Worm (Caenorhabditis elegans) whole organism, young adult: ENCODE data around the gene comt-3.

Source experiments
- B0019.2 ChIP-seq: fragments of 200-800 bp; sonication (Bioruptor generic); conservative IDR thresholded peaks from 2 replicates; pipeline ENCODE4 v1.3.6; 2022; ENCODE audit warnings: missing genetic modification reagents, missing genetic modification characterization, missing compliant biosample characterization
- B0336.3 ChIP-seq: fragments of 200-800 bp; sonication (Bioruptor generic); IDR thresholded peaks from 2 replicates; pipeline ENCODE4 v1.3.6; 2022; ENCODE audit warnings: missing genetic modification characterization, missing compliant biosample characterization
- F23B12.7 ChIP-seq: sonication (generic microtip); optimal IDR thresholded peaks from 2 replicates; lab custom pipeline; 2017; ENCODE audit warnings: missing genetic modification characterization, mild to moderate bottlenecking, missing compliant biosample characterization, antibody characterized with exemption, moderate library complexity; ENCODE audit not compliant: insufficient read depth
- F33H1.4 ChIP-seq: fragments of 200-800 bp; sonication (Bioruptor generic); IDR thresholded peaks from 2 replicates; pipeline ENCODE4 v1.3.6; 2022; ENCODE audit warnings: missing genetic modification reagents, missing genetic modification characterization, missing compliant biosample characterization
- F55B11.4 ChIP-seq: sonication (generic microtip); optimal IDR thresholded peaks from 2 replicates; lab custom pipeline; 2016; ENCODE audit warnings: missing compliant biosample characterization, missing genetic modification characterization, borderline replicate concordance; ENCODE audit not compliant: insufficient read depth
- Y53G8AR.9 ChIP-seq: fragments of 200-800 bp; sonication (Bioruptor generic); conservative IDR thresholded peaks from 2 replicates; pipeline ENCODE4 v1.3.6; 2022; ENCODE audit warnings: missing genetic modification reagents, missing genetic modification characterization, missing compliant biosample characterization
- aptf-2 ChIP-seq: fragments of 200-800 bp; sonication (Bioruptor generic); conservative IDR thresholded peaks from 2 replicates; pipeline ENCODE4 v1.3.6; 2022; ENCODE audit warnings: missing genetic modification reagents, missing genetic modification characterization, missing compliant biosample characterization
- attf-6 ChIP-seq: fragments of 200-800 bp; sonication (Bioruptor generic); IDR thresholded peaks from 2 replicates; pipeline ENCODE4 v1.3.6; 2022; ENCODE audit warnings: missing genetic modification reagents, missing genetic modification characterization, missing compliant biosample characterization
- ccch-3 ChIP-seq: fragments of 200-800 bp; sonication (Bioruptor generic); optimal IDR thresholded peaks from 2 replicates; lab custom pipeline; 2018; ENCODE audit warnings: mild to moderate bottlenecking, missing genetic modification characterization, missing compliant biosample characterization
- ceh-100 ChIP-seq: fragments of 200-800 bp; sonication (Bioruptor generic); IDR thresholded peaks from 2 replicates; pipeline ENCODE4 v1.3.6; 2022; ENCODE audit warnings: missing genetic modification reagents, missing genetic modification characterization, missing compliant biosample characterization
- ceh-40 ChIP-seq: fragments of 200-800 bp; sonication (Bioruptor generic); IDR thresholded peaks from 2 replicates; pipeline ENCODE4 v1.3.6; 2022; ENCODE audit warnings: missing genetic modification characterization, missing compliant biosample characterization
- ceh-58 ChIP-seq: fragments of 200-800 bp; sonication (Bioruptor generic); IDR thresholded peaks from 2 replicates; pipeline ENCODE4 v1.3.6; 2022; ENCODE audit warnings: missing genetic modification characterization, missing compliant biosample characterization
- ceh-91 ChIP-seq: fragments of 200-800 bp; sonication (Bioruptor generic); IDR thresholded peaks from 2 replicates; pipeline ENCODE4 v1.3.6; 2022; ENCODE audit warnings: missing genetic modification reagents, missing genetic modification characterization, missing compliant biosample characterization
- dox-1 ChIP-seq: fragments of 200-800 bp; sonication (Bioruptor generic); IDR thresholded peaks from 2 replicates; pipeline ENCODE4 v1.3.6; 2022; ENCODE audit warnings: missing genetic modification reagents, missing genetic modification characterization, missing compliant biosample characterization
- egl-18 ChIP-seq: fragments of 200-800 bp; sonication (Bioruptor generic); IDR thresholded peaks from 2 replicates; pipeline ENCODE4 v1.3.6; 2022; ENCODE audit warnings: missing genetic modification reagents, missing genetic modification characterization, missing compliant biosample characterization
- egl-44 ChIP-seq: fragments of 200-800 bp; sonication (Bioruptor generic); IDR thresholded peaks from 2 replicates; pipeline ENCODE4 v1.3.6; 2022; ENCODE audit warnings: missing genetic modification reagents, missing genetic modification characterization, missing compliant biosample characterization
- egrh-3 ChIP-seq: fragments of 200-800 bp; sonication (Bioruptor generic); IDR thresholded peaks from 2 replicates; pipeline ENCODE4 v1.3.6; 2022; ENCODE audit warnings: missing genetic modification reagents, missing genetic modification characterization, missing compliant biosample characterization
- ekl-4 ChIP-seq: fragments of 200-800 bp; sonication (Bioruptor generic); IDR thresholded peaks from 2 replicates; pipeline ENCODE4 v1.3.6; 2022; ENCODE audit warnings: missing genetic modification reagents, missing genetic modification characterization, missing compliant biosample characterization
- ets-4 ChIP-seq: fragments of 200-800 bp; sonication (Bioruptor generic); optimal IDR thresholded peaks from 2 replicates; lab custom pipeline; 2018; ENCODE audit warnings: mild to moderate bottlenecking, missing genetic modification characterization, missing compliant biosample characterization
- hsf-1 ChIP-seq: fragments of 200-800 bp; sonication (Bioruptor generic); IDR thresholded peaks from 2 replicates; pipeline ENCODE4 v1.3.6; 2022; ENCODE audit warnings: missing genetic modification reagents, missing genetic modification characterization, missing compliant biosample characterization
- lin-26 ChIP-seq: fragments of 200-800 bp; sonication (Bioruptor generic); IDR thresholded peaks from 2 replicates; pipeline ENCODE4 v1.3.6; 2022; ENCODE audit warnings: missing genetic modification reagents, missing genetic modification characterization, missing compliant biosample characterization
- lin-40 ChIP-seq: sonication (generic microtip); optimal IDR thresholded peaks from 2 replicates; lab custom pipeline; 2016; ENCODE audit warnings: missing genetic modification characterization, mild to moderate bottlenecking, missing compliant biosample characterization, missing genotype, missing genetic modification reagents
- lir-1 ChIP-seq: fragments of 200-800 bp; sonication (Bioruptor generic); conservative IDR thresholded peaks from 2 replicates; pipeline ENCODE4 v1.3.6; 2022; ENCODE audit warnings: missing genetic modification reagents, missing genetic modification characterization, missing compliant biosample characterization
- madf-3 ChIP-seq: fragments of 200-800 bp; sonication (Bioruptor generic); IDR thresholded peaks from 2 replicates; pipeline ENCODE4 v1.3.6; 2022; ENCODE audit warnings: missing genetic modification reagents, missing genetic modification characterization, missing compliant biosample characterization
- madf-8 ChIP-seq: fragments of 200-800 bp; sonication (Bioruptor generic); conservative IDR thresholded peaks from 2 replicates; pipeline ENCODE4 v1.3.6; 2022; ENCODE audit warnings: missing genetic modification reagents, missing genetic modification characterization, missing compliant biosample characterization
- mxl-1 ChIP-seq: sonication (generic microtip); optimal IDR thresholded peaks from 2 replicates; lab custom pipeline; 2016; ENCODE audit warnings: missing genetic modification characterization, missing compliant biosample characterization
- nfyb-1 ChIP-seq: fragments of 200-800 bp; sonication (Bioruptor generic); IDR thresholded peaks from 2 replicates; pipeline ENCODE4 v1.3.6; 2022; ENCODE audit warnings: missing genetic modification reagents, missing genetic modification characterization, missing compliant biosample characterization
- nhr-120 ChIP-seq: fragments of 200-800 bp; sonication (Bioruptor generic); IDR thresholded peaks from 2 replicates; pipeline ENCODE4 v1.3.6; 2022; ENCODE audit warnings: missing genetic modification characterization, missing compliant biosample characterization
- nhr-80 ChIP-seq: sonication (generic microtip); optimal IDR thresholded peaks from 2 replicates; lab custom pipeline; 2016; ENCODE audit warnings: missing genetic modification characterization, missing compliant biosample characterization
- pbrm-1 ChIP-seq: fragments of 200-800 bp; sonication (Bioruptor generic); IDR thresholded peaks from 2 replicates; pipeline ENCODE4 v1.3.6; 2022; ENCODE audit warnings: missing genetic modification reagents, missing genetic modification characterization, missing compliant biosample characterization
- rcor-1 ChIP-seq: fragments of 200-800 bp; sonication (Bioruptor generic); IDR thresholded peaks from 2 replicates; pipeline ENCODE4 v1.3.6; 2022; ENCODE audit warnings: missing genetic modification reagents, missing genetic modification characterization, missing compliant biosample characterization
- rpc-1 ChIP-seq, 2 experiments: fragments of 150-350 bp in 1 of 2; sonication (generic microtip) in 1 of 2; optimal IDR thresholded peaks; 2 replicates each; lab custom pipeline; 2014 to 2018; ENCODE audit warnings: missing biosample characterization in 1 of 2, missing genetic modification characterization in 1 of 2, missing genetic modification reagents in 1 of 2, missing genotype in 1 of 2
- sdz-38 ChIP-seq: sonication (generic microtip); optimal IDR thresholded peaks from 2 replicates; lab custom pipeline; 2016; ENCODE audit warnings: missing genotype, missing genetic modification characterization, missing compliant biosample characterization
- snpc-1.1 ChIP-seq: sonication (generic microtip); optimal IDR thresholded peaks from 2 replicates; lab custom pipeline; 2017; ENCODE audit warnings: missing genetic modification characterization, mild to moderate bottlenecking, missing compliant biosample characterization, antibody characterized with exemption, moderate library complexity, missing genotype, missing genetic modification reagents; ENCODE audit not compliant: insufficient read depth
- snpc-1.3 ChIP-seq: sonication (generic microtip); optimal IDR thresholded peaks from 2 replicates; lab custom pipeline; 2017; ENCODE audit warnings: missing genetic modification characterization, mild to moderate bottlenecking, missing compliant biosample characterization, antibody characterized with exemption, moderate library complexity, missing genotype, missing genetic modification reagents; ENCODE audit not compliant: insufficient read depth
- snpc-3.4 ChIP-seq: sonication (generic microtip); optimal IDR thresholded peaks from 2 replicates; lab custom pipeline; 2017; ENCODE audit warnings: missing genetic modification characterization, mild to moderate bottlenecking, missing compliant biosample characterization, antibody characterized with exemption, moderate library complexity, missing genotype, missing genetic modification reagents
- sptf-2 ChIP-seq: fragments of 200-800 bp; sonication (Bioruptor generic); optimal IDR thresholded peaks from 2 replicates; lab custom pipeline; 2018; ENCODE audit warnings: mild to moderate bottlenecking, missing genetic modification characterization, missing compliant biosample characterization
- tbp1 ChIP-seq: fragments of 200-800 bp; sonication (Bioruptor generic); optimal IDR thresholded peaks from 2 replicates; lab custom pipeline; 2018; ENCODE audit warnings: mild to moderate bottlenecking, missing genetic modification characterization, missing compliant biosample characterization
- tbx-9 ChIP-seq: sonication (generic microtip); optimal IDR thresholded peaks from 2 replicates; lab custom pipeline; 2016; ENCODE audit warnings: borderline replicate concordance, missing genetic modification characterization, inconsistent platforms, missing compliant biosample characterization
- unc-62 ChIP-seq: fragments of 150-350 bp; optimal IDR thresholded peaks from 2 replicates; lab custom pipeline; 2014; ENCODE audit warnings: missing biosample characterization, missing genetic modification reagents, missing genetic modification characterization
- zfh-2 ChIP-seq: fragments of 200-800 bp; sonication (Bioruptor generic); conservative IDR thresholded peaks from 2 replicates; pipeline ENCODE4 v1.3.6; 2022; ENCODE audit warnings: missing genetic modification reagents, missing genetic modification characterization, missing compliant biosample characterization
- ztf-18 ChIP-seq: sonication (generic microtip); optimal IDR thresholded peaks from 2 replicates; lab custom pipeline; 2016; ENCODE audit warnings: missing genotype, mild to moderate bottlenecking, missing genetic modification characterization, missing compliant biosample characterization
- ztf-25 ChIP-seq: fragments of 200-800 bp; sonication (Bioruptor generic); IDR thresholded peaks from 2 replicates; pipeline ENCODE4 v1.3.6; 2022; ENCODE audit warnings: missing genetic modification reagents, missing genetic modification characterization, missing compliant biosample characterization

comt-3 gene

DNA sequence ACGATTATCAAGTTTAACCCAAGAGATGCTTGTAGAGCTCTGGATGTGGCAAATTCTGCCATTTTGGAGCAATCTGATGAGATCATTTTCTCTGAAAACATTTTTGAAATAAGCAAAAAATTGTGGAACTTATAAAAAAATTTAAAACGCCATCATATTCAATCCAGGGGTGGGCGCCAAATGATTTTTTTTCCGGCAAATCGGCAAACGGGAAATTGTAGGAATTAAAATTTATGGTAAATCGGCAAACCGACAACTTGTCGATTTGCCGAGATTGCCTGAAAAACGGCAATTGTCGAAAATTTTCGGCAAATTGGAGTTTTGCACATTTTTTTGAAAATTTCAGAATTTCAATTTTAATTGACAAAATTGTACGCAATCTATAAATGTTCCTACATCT lies 21.8 kb upstream of the comt-3 start, which contains the start of gene srab-23:
Gene srab-23, minus strand, starts transcription at position 101 of the 400 bp plus-strand sequence.
- TF ChIP-seq aptf-2 (GFP tag; lab: Robert Waterston, UW), result no peak
- TF ChIP-seq nhr-120 (GFP tag; lab: Robert Waterston, UW), result no peak
- no peak for TF ChIP-seq ztf-18 (tag; lab: Kevin White, UChicago)
- no peak for TF ChIP-seq ceh-40 (GFP tag; lab: Robert Waterston, UW)
- no peak for TF ChIP-seq ccch-3 (GFP tag; lab: Kevin White, UChicago)
- no peak for TF ChIP-seq B0019.2
- no peak for TF ChIP-seq F33H1.4
- no peak for TF ChIP-seq tbx-9 (tag; lab: Kevin White, UChicago)
- no peak for TF ChIP-seq lin-40 (tag; lab: Kevin White, UChicago)
- no peak for TF ChIP-seq lin-26 (GFP tag; lab: Robert Waterston, UW)

ce11 chrV:2045956-2046355 lies 11.4 kb upstream of the comt-3 start, which contains the start of gene Y40B10A.5:
TSS of gene Y40B10A.5 (minus strand) at chrV:2046056.
- TF ChIP-seq lir-1 (GFP tag; lab: Robert Waterston, UW) (no peak), ekl-4 (GFP tag; lab: Robert Waterston, UW) (no peak), dox-1 (GFP tag; lab: Robert Waterston, UW) (no peak), sdz-38 (tag; lab: Kevin White, UChicago) (no peak), egl-44 (GFP tag; lab: Robert Waterston, UW) (no peak), mxl-1 (tag; lab: Kevin White, UChicago) (no peak), nfyb-1 (GFP tag; lab: Robert Waterston, UW) (no peak), ceh-58 (no peak), pbrm-1 (GFP tag; lab: Robert Waterston, UW) (no peak), snpc-1.1 (no peak)

ce11 chrV:2050136-2050535 lies 7.2 kb upstream of the comt-3 start, which contains the start of gene comt-4:
TSS of gene comt-4 (minus strand) at chrV:2050185.
- TF ChIP-seq Y53G8AR.9 (GFP tag; lab: Robert Waterston, UW) (no peak), nhr-80 (tag; lab: Kevin White, UChicago) (peak; percentile 31)

DNA sequence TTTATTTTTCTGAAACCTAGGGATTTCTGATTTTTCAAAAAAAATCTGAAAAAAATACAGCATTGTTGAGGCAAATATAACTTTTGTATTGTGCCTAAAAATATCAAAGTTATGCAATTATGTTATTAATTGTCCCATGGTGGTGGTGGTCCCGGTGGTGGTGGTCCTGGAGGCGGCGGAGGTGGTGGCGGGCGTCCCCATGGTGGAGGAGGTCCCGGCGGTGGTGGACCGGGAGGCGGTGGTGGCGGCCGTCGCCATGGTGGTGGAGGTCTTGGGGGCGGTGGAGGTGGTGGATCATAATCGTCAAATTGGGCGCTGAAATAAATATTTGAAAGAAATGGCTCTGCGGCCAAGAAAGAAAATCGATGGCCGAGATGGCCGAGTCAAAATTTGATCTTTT lies 6.5 kb upstream of the comt-3 start:
- 0 out of 2 replicates have a peak, but pooled peaks have one; percentile 48 for TF ChIP-seq lin-26 (GFP tag; lab: Robert Waterston, UW)
- 0 out of 2 replicates have a peak, but pooled peaks have one; percentile 8 for TF ChIP-seq hsf-1 (GFP tag; lab: Robert Waterston, UW)
- no peak for TF ChIP-seq madf-8 (GFP tag; lab: Robert Waterston, UW)
- TF ChIP-seq ets-4 (GFP tag; lab: Kevin White, UChicago), result no peak
- TF ChIP-seq ceh-100 (GFP tag; lab: Robert Waterston, UW), result no peak
- TF ChIP-seq tbx-9 (tag; lab: Kevin White, UChicago), result no peak
- TF ChIP-seq rpc-1 (optimal IDR thresholded peaks at IDR 0.05; lab: Kevin White, UChicago), result no peak
- TF ChIP-seq rpc-1 (tag; optimal IDR thresholded peaks at IDR 0.05; lab: Kevin White, UChicago), result no peak
- peak; percentile 97 for TF ChIP-seq egrh-3 (GFP tag; lab: Robert Waterston, UW)
- TF ChIP-seq egl-18 (GFP tag; lab: Robert Waterston, UW), result 0 out of 2 replicates have a peak, but pooled peaks have one; percentile 28
- TF ChIP-seq lin-40 (tag; lab: Kevin White, UChicago), result no peak
- no peak for TF ChIP-seq snpc-1.3 (tag; lab: Kevin White, UChicago)
- no peak for TF ChIP-seq ztf-25 (GFP tag; lab: Robert Waterston, UW)
- TF ChIP-seq F23B12.7 (tag; lab: Kevin White, UChicago), result no peak
- TF ChIP-seq tbp1 (GFP tag; lab: Kevin White, UChicago), result no peak
- no peak for TF ChIP-seq rcor-1 (GFP tag; lab: Robert Waterston, UW)
- no peak for TF ChIP-seq attf-6 (GFP tag; lab: Robert Waterston, UW)
- no peak for TF ChIP-seq ceh-91 (GFP tag; lab: Robert Waterston, UW)
- no peak for TF ChIP-seq sptf-2 (GFP tag; lab: Kevin White, UChicago)
- no peak for TF ChIP-seq F55B11.4 (tag; lab: Kevin White, UChicago)
- no peak for TF ChIP-seq snpc-3.4
- no peak for TF ChIP-seq unc-62
- 0 out of 2 replicates have a peak, but pooled peaks have one; percentile 38 for TF ChIP-seq madf-3 (GFP tag; lab: Robert Waterston, UW)
- TF ChIP-seq ztf-18 (tag; lab: Kevin White, UChicago), result no peak
- peak; percentile 93 for TF ChIP-seq zfh-2
- no peak for TF ChIP-seq B0336.3 (GFP tag; lab: Robert Waterston, UW)
